Worm (Caenorhabditis elegans) whole organism, L2 larva: ENCODE results near the gene glb-20.

Experiments used
- C34F6.9 ChIP-seq: fragments of 150-350 bp; optimal IDR thresholded peaks from 2 replicates; lab custom pipeline; 2014; ENCODE audit warnings: missing biosample characterization, missing genetic modification characterization
- F13H6.1 ChIP-seq: sonication (generic microtip); optimal IDR thresholded peaks from 2 replicates; lab custom pipeline; 2016; ENCODE audit warnings: missing genetic modification characterization, missing compliant biosample characterization
- R02D3.7 ChIP-seq: fragments of 150-350 bp; optimal IDR thresholded peaks from 2 replicates; lab custom pipeline; 2014; ENCODE audit warnings: missing biosample characterization, missing genetic modification characterization
- Y55F3AM.14 ChIP-seq: fragments of 200-800 bp; sonication (Bioruptor generic); optimal IDR thresholded peaks from 2 replicates; lab custom pipeline; 2018; ENCODE audit warnings: mild to moderate bottlenecking, missing genetic modification characterization, missing compliant biosample characterization
- ZK546.5 ChIP-seq: sonication (generic microtip); optimal IDR thresholded peaks from 2 replicates; lab custom pipeline; 2017; ENCODE audit warnings: missing biosample characterization, missing genetic modification characterization
- alr-1 ChIP-seq: fragments of 150-350 bp; optimal IDR thresholded peaks from 2 replicates; lab custom pipeline; 2014; ENCODE audit warnings: missing biosample characterization, missing genetic modification characterization
- aly-2 ChIP-seq: fragments of 150-350 bp; optimal IDR thresholded peaks from 2 replicates; lab custom pipeline; 2014; ENCODE audit warnings: missing biosample characterization, missing genetic modification characterization
- ama-1 ChIP-seq: fragments of 150-350 bp; optimal IDR thresholded peaks from 2 replicates; lab custom pipeline; 2018; ENCODE audit warnings: inconsistent platforms
- blmp-1 ChIP-seq: sonication (generic microtip); optimal IDR thresholded peaks from 2 replicates; lab custom pipeline; 2017; ENCODE audit warnings: missing genetic modification characterization, mild to moderate bottlenecking, missing compliant biosample characterization, antibody characterized with exemption, moderate library complexity; ENCODE audit not compliant: insufficient read depth
- ceh-16 ChIP-seq: fragments of 150-350 bp; optimal IDR thresholded peaks from 2 replicates; lab custom pipeline; 2014; ENCODE audit warnings: missing biosample characterization, missing genetic modification characterization
- ceh-82 ChIP-seq: fragments of 150-350 bp; optimal IDR thresholded peaks from 2 replicates; lab custom pipeline; 2014; ENCODE audit warnings: missing biosample characterization, missing genetic modification characterization
- crh-2 ChIP-seq: sonication (generic microtip); optimal IDR thresholded peaks from 2 replicates; lab custom pipeline; 2017; ENCODE audit warnings: missing biosample characterization, missing genetic modification characterization
- dmd-4 ChIP-seq: sonication (generic microtip); optimal IDR thresholded peaks from 2 replicates; lab custom pipeline; 2017; ENCODE audit warnings: missing biosample characterization, missing genetic modification characterization
- egl-27 ChIP-seq: sonication (generic microtip); optimal IDR thresholded peaks from 3 replicates; lab custom pipeline; 2017; ENCODE audit warnings: missing biosample characterization, missing genetic modification reagents, missing genetic modification characterization
- elt-1 ChIP-seq: fragments of 150-350 bp; optimal IDR thresholded peaks from 2 replicates; lab custom pipeline; 2014; ENCODE audit warnings: missing biosample characterization, missing genetic modification characterization
- elt-3 ChIP-seq: sonication (generic microtip); optimal IDR thresholded peaks from 2 replicates; lab custom pipeline; 2017; ENCODE audit warnings: missing biosample characterization, missing genetic modification characterization
- fos-1 ChIP-seq: fragments of 150-350 bp; optimal IDR thresholded peaks from 2 replicates; lab custom pipeline; 2014; ENCODE audit warnings: missing biosample characterization, missing genetic modification characterization
- gmeb-1 ChIP-seq: fragments of 150-350 bp; optimal IDR thresholded peaks from 2 replicates; lab custom pipeline; 2014; ENCODE audit warnings: missing biosample characterization, missing genetic modification characterization
- lin-11 ChIP-seq: fragments of 150-350 bp; sonication (generic microtip); optimal IDR thresholded peaks from 2 replicates; lab custom pipeline; 2014; ENCODE audit warnings: missing biosample characterization, missing genetic modification characterization, inconsistent platforms, mixed read lengths
- lin-13 ChIP-seq: fragments of 150-350 bp; optimal IDR thresholded peaks from 2 replicates; lab custom pipeline; 2014; ENCODE audit warnings: missing biosample characterization, missing genetic modification reagents, missing genetic modification characterization
- lin-39 ChIP-seq: fragments of 150-350 bp; optimal IDR thresholded peaks from 2 replicates; lab custom pipeline; 2014; ENCODE audit warnings: missing biosample characterization, missing genetic modification reagents, missing genetic modification characterization
- lsy-2 ChIP-seq, 2 experiments: fragments of 150-350 bp in 1 of 2; sonication (generic microtip) in 1 of 2; optimal IDR thresholded peaks; 2 replicates each; lab custom pipeline; 2014 to 2017; ENCODE audit warnings: missing biosample characterization in 2 of 2, missing genetic modification characterization in 2 of 2
- mab-5 ChIP-seq: fragments of 150-350 bp; optimal IDR thresholded peaks from 2 replicates; lab custom pipeline; 2014; ENCODE audit warnings: missing biosample characterization, missing genetic modification characterization
- mbf-1 ChIP-seq: sonication (generic microtip); optimal IDR thresholded peaks from 2 replicates; lab custom pipeline; 2017; ENCODE audit warnings: missing biosample characterization, missing genetic modification characterization
- mdl-1 ChIP-seq, 2 experiments: fragments of 150-350 bp in 1 of 2; sonication (generic microtip) in 1 of 2; optimal IDR thresholded peaks; 2 replicates each; lab custom pipeline; 2017; ENCODE audit warnings: missing biosample characterization in 2 of 2, missing genetic modification characterization in 2 of 2
- nhr-10 ChIP-seq: sonication (generic microtip); optimal IDR thresholded peaks from 2 replicates; lab custom pipeline; 2017; ENCODE audit warnings: missing biosample characterization, missing genetic modification characterization
- nhr-11 ChIP-seq: fragments of 150-350 bp; optimal IDR thresholded peaks from 2 replicates; lab custom pipeline; 2014; ENCODE audit warnings: missing biosample characterization, missing genetic modification characterization
- nhr-12 ChIP-seq: fragments of 150-350 bp; optimal IDR thresholded peaks from 2 replicates; lab custom pipeline; 2014; ENCODE audit warnings: missing biosample characterization, missing genetic modification characterization
- nhr-129 ChIP-seq: fragments of 150-350 bp; optimal IDR thresholded peaks from 2 replicates; lab custom pipeline; 2014; ENCODE audit warnings: missing biosample characterization, missing genetic modification characterization
- nhr-21 ChIP-seq: fragments of 150-350 bp; optimal IDR thresholded peaks from 2 replicates; lab custom pipeline; 2014; ENCODE audit warnings: missing biosample characterization, missing genetic modification characterization
- nhr-23 ChIP-seq: fragments of 150-350 bp; optimal IDR thresholded peaks from 2 replicates; lab custom pipeline; 2014; ENCODE audit warnings: missing biosample characterization, missing genetic modification reagents, missing genetic modification characterization
- nhr-237 ChIP-seq: fragments of 150-350 bp; optimal IDR thresholded peaks from 2 replicates; lab custom pipeline; 2014; ENCODE audit warnings: missing biosample characterization, missing genetic modification characterization
- nhr-25 ChIP-seq: fragments of 150-350 bp; sonication (generic microtip); optimal IDR thresholded peaks from 3 replicates; lab custom pipeline; 2014; ENCODE audit warnings: missing biosample characterization, missing genetic modification characterization
- nhr-6 ChIP-seq: fragments of 150-350 bp; optimal IDR thresholded peaks from 2 replicates; lab custom pipeline; 2014; ENCODE audit warnings: missing biosample characterization, missing genetic modification characterization
- nhr-77 ChIP-seq: fragments of 150-350 bp; optimal IDR thresholded peaks from 2 replicates; lab custom pipeline; 2014; ENCODE audit warnings: missing biosample characterization, missing genetic modification characterization
- peb-1 ChIP-seq: fragments of 150-350 bp; optimal IDR thresholded peaks from 2 replicates; lab custom pipeline; 2014; ENCODE audit warnings: missing biosample characterization, missing genetic modification characterization
- sem-4 ChIP-seq: fragments of 150-350 bp; optimal IDR thresholded peaks from 2 replicates; lab custom pipeline; 2014; ENCODE audit warnings: missing biosample characterization, missing genetic modification reagents, missing genetic modification characterization
- skn-1 ChIP-seq: sonication (generic microtip); optimal IDR thresholded peaks from 2 replicates; lab custom pipeline; 2017; ENCODE audit warnings: missing biosample characterization, missing genetic modification characterization
- sma-3 ChIP-seq: sonication (generic microtip); optimal IDR thresholded peaks from 2 replicates; lab custom pipeline; 2016; ENCODE audit warnings: missing genetic modification reagents, missing genetic modification characterization, missing compliant biosample characterization
- sma-9 ChIP-seq, 2 experiments: fragments of 150-350 bp in 1 of 2; sonication (generic microtip) in 1 of 2; optimal IDR thresholded peaks; 2 replicates each; lab custom pipeline; 2014 to 2016; ENCODE audit warnings: missing genetic modification characterization in 2 of 2, mild to moderate bottlenecking in 1 of 2, missing biosample characterization in 1 of 2, missing compliant biosample characterization in 1 of 2, missing genetic modification reagents in 1 of 2, moderate library complexity in 1 of 2
- snpc-4 ChIP-seq: fragments of 150-350 bp; optimal IDR thresholded peaks from 2 replicates; lab custom pipeline; 2014; ENCODE audit warnings: missing biosample characterization, missing genetic modification characterization
- unc-39 ChIP-seq: fragments of 150-350 bp; optimal IDR thresholded peaks from 2 replicates; lab custom pipeline; 2014; ENCODE audit warnings: missing biosample characterization, missing genetic modification characterization
- unc-55 ChIP-seq: fragments of 150-350 bp; sonication (generic microtip); optimal IDR thresholded peaks from 3 replicates; lab custom pipeline; 2014; ENCODE audit warnings: missing biosample characterization, missing genetic modification reagents, missing genetic modification characterization
- unc-62 ChIP-seq: fragments of 150-350 bp; optimal IDR thresholded peaks from 2 replicates; lab custom pipeline; 2014; ENCODE audit warnings: missing biosample characterization, missing genetic modification reagents, missing genetic modification characterization
- zag-1 ChIP-seq: fragments of 150-350 bp; optimal IDR thresholded peaks from 2 replicates; lab custom pipeline; 2014; ENCODE audit warnings: missing biosample characterization, missing genetic modification characterization
- ztf-1 ChIP-seq: fragments of 200-800 bp; sonication (Bioruptor generic); conservative IDR thresholded peaks from 2 replicates; pipeline ENCODE4 v1.3.6; 2022; ENCODE audit warnings: missing genetic modification characterization, missing compliant biosample characterization
- ztf-11 ChIP-seq: sonication (generic microtip); optimal IDR thresholded peaks from 2 replicates; lab custom pipeline; 2017; ENCODE audit warnings: missing biosample characterization, missing genetic modification characterization
- ztf-4 ChIP-seq: fragments of 150-350 bp; optimal IDR thresholded peaks from 2 replicates; lab custom pipeline; 2014; ENCODE audit warnings: missing biosample characterization, missing genetic modification characterization

Gene glb-20

ce11 chrX:13539701-13540100, 16.3 kb downstream of the glb-20 start:
- TF ChIP-seq lin-13 (GFP tag; lab: Kevin White, UChicago) (peak; percentile 15), nhr-77 (no peak), snpc-4 (no peak), nhr-25 (tag; lab: Kevin White, UChicago) (peak; percentile 90), ztf-4 (tag; lab: Kevin White, UChicago) (peak; percentile 10), nhr-23 (tag; lab: Kevin White, UChicago) (no peak), nhr-6 (tag; lab: Kevin White, UChicago) (peak; percentile 71), lin-39 (tag; lab: Kevin White, UChicago) (no peak), lsy-2 (tag; optimal IDR thresholded peaks at IDR 0.05; lab: Kevin White, UChicago) (peak in 1 of 2 experiments; percentile 23), F13H6.1 (tag; lab: Kevin White, UChicago) (peak; percentile 30), blmp-1 (tag; lab: Kevin White, UChicago) (peak; percentile 76), nhr-11 (tag; lab: Kevin White, UChicago) (no peak), unc-39 (tag; lab: Kevin White, UChicago) (no peak), sem-4 (no peak), sma-9 (GFP tag; optimal IDR thresholded peaks at IDR 0.05; lab: Kevin White, UChicago) (peak; percentile 97), sma-9 (tag; optimal IDR thresholded peaks at IDR 0.05; lab: Kevin White, UChicago) (no peak), fos-1 (tag; lab: Kevin White, UChicago) (peak; percentile 22), nhr-10 (tag; lab: Kevin White, UChicago) (no peak), lin-11 (tag; lab: Kevin White, UChicago) (no peak), sma-3 (peak; percentile 69), nhr-12 (tag; lab: Kevin White, UChicago) (no peak), nhr-237 (tag; lab: Kevin White, UChicago) (no peak), alr-1 (tag; lab: Kevin White, UChicago) (no peak), mbf-1 (tag; lab: Kevin White, UChicago) (no peak), nhr-21 (tag; lab: Kevin White, UChicago) (peak; percentile 72), unc-55 (no peak), unc-62 (GFP tag; lab: Kevin White, UChicago) (no peak), R02D3.7 (tag; lab: Kevin White, UChicago) (no peak), mab-5 (no peak), skn-1 (tag; lab: Kevin White, UChicago) (no peak), C34F6.9 (tag; lab: Kevin White, UChicago) (no peak), ceh-82 (tag; lab: Kevin White, UChicago) (no peak), elt-1 (peak; percentile 19), zag-1 (tag; lab: Kevin White, UChicago) (no peak), Y55F3AM.14 (GFP tag; lab: Kevin White, UChicago) (no peak), egl-27 (no peak), aly-2 (no peak), ceh-16 (tag; lab: Kevin White, UChicago) (peak; percentile 28), ztf-1 (GFP tag; lab: Robert Waterston, UW) (no peak), nhr-129 (peak; percentile 54), peb-1 (no peak), gmeb-1 (peak; percentile 37), elt-3 (tag; lab: Kevin White, UChicago) (no peak), ztf-11 (tag; lab: Kevin White, UChicago) (no peak), dmd-4 (tag; lab: Kevin White, UChicago) (no peak), ama-1 (lab: Kevin White, UChicago) (no peak), crh-2 (tag; lab: Kevin White, UChicago) (peak; percentile 79), mdl-1 (tag; optimal IDR thresholded peaks at IDR 0.05; lab: Kevin White, UChicago) (peak; percentile 20 to 49), ZK546.5 (tag; lab: Kevin White, UChicago) (no peak)
